Worm (Caenorhabditis elegans) whole organism, L4 larva: ENCODE measurements around the gene fbxb-7.

Experiments used
- F10B5.3 ChIP-seq: sonication (generic microtip); optimal IDR thresholded peaks from 2 replicates; lab custom pipeline; 2016; ENCODE audit warnings: mild to moderate bottlenecking, missing genetic modification characterization, missing compliant biosample characterization
- F26F4.8 ChIP-seq: fragments of 200-800 bp; sonication (Bioruptor generic); conservative IDR thresholded peaks from 2 replicates; pipeline ENCODE4 v1.3.6; 2022; ENCODE audit warnings: missing genetic modification characterization, missing compliant biosample characterization
- F37D6.2 ChIP-seq: sonication (generic microtip); optimal IDR thresholded peaks from 2 replicates; lab custom pipeline; 2016; ENCODE audit warnings: mild to moderate bottlenecking, missing genetic modification characterization, missing compliant biosample characterization
- R02D3.7 ChIP-seq: fragments of 150-350 bp; sonication (generic microtip); optimal IDR thresholded peaks from 3 replicates; lab custom pipeline; 2014; ENCODE audit warnings: missing biosample characterization, missing genetic modification characterization
- Y105C5A.15 ChIP-seq: fragments of 200-800 bp; sonication (Bioruptor generic); IDR thresholded peaks from 2 replicates; pipeline ENCODE4 v1.3.6; 2022; ENCODE audit warnings: missing genetic modification characterization, missing compliant biosample characterization
- Y5F2A.4 ChIP-seq: fragments of 200-800 bp; sonication (Bioruptor generic); optimal IDR thresholded peaks from 2 replicates; lab custom pipeline; 2018; ENCODE audit warnings: mild to moderate bottlenecking, missing genetic modification characterization, missing compliant biosample characterization
- Y75B8A.6 ChIP-seq: fragments of 200-800 bp; sonication (Bioruptor generic); IDR thresholded peaks from 2 replicates; pipeline ENCODE4 v1.3.6; 2022; ENCODE audit warnings: missing genetic modification reagents, missing genetic modification characterization, missing compliant biosample characterization
- aha-1 ChIP-seq: fragments of 150-350 bp; peaks from one replicate; lab custom pipeline; 2014; ENCODE audit warnings: missing biosample characterization, missing genetic modification characterization
- arid-1 ChIP-seq: fragments of 200-800 bp; sonication (Bioruptor generic); conservative IDR thresholded peaks from 2 replicates; pipeline ENCODE4 v1.3.6; 2022; ENCODE audit warnings: missing genetic modification reagents, missing genetic modification characterization, missing compliant biosample characterization
- attf-4 ChIP-seq: sonication (generic microtip); optimal IDR thresholded peaks from 3 replicates; lab custom pipeline; 2017; ENCODE audit warnings: missing biosample characterization, missing genetic modification characterization
- ceh-28 ChIP-seq: fragments of 150-350 bp; optimal IDR thresholded peaks from 2 replicates; lab custom pipeline; 2014; ENCODE audit warnings: missing biosample characterization, missing genetic modification reagents, missing genetic modification characterization
- ceh-32 ChIP-seq: sonication (generic microtip); optimal IDR thresholded peaks from 2 replicates; lab custom pipeline; 2016; ENCODE audit warnings: mild to moderate bottlenecking, missing genetic modification characterization, missing compliant biosample characterization; ENCODE audit not compliant: poor library complexity
- ceh-44 ChIP-seq: fragments of 200-800 bp; sonication (Bioruptor generic); IDR thresholded peaks from 2 replicates; pipeline ENCODE4 v1.3.6; 2022; ENCODE audit warnings: missing genetic modification reagents, missing genetic modification characterization, missing compliant biosample characterization
- ceh-82 ChIP-seq: sonication (generic microtip); optimal IDR thresholded peaks from 2 replicates; lab custom pipeline; 2017; ENCODE audit warnings: missing biosample characterization, missing genetic modification characterization
- cey-2 ChIP-seq: sonication (generic microtip); optimal IDR thresholded peaks from 3 replicates; lab custom pipeline; 2017; ENCODE audit warnings: missing genetic modification characterization, mild to moderate bottlenecking, missing compliant biosample characterization, antibody characterized with exemption, borderline replicate concordance; ENCODE audit not compliant: insufficient read depth
- daf-12 ChIP-seq: fragments of 150-350 bp; optimal IDR thresholded peaks from 2 replicates; lab custom pipeline; 2014; ENCODE audit warnings: missing biosample characterization, missing genetic modification reagents, missing genetic modification characterization
- dmd-6 ChIP-seq: fragments of 200-800 bp; sonication (Bioruptor generic); IDR thresholded peaks from 2 replicates; pipeline ENCODE4 v1.3.6; 2022; ENCODE audit warnings: missing genetic modification reagents, missing genetic modification characterization, missing compliant biosample characterization
- dmd-8 ChIP-seq: fragments of 200-800 bp; sonication (Bioruptor generic); IDR thresholded peaks from 2 replicates; pipeline ENCODE4 v1.3.6; 2022; ENCODE audit warnings: missing genetic modification characterization, missing compliant biosample characterization
- dpl-1 ChIP-seq: fragments of 150-350 bp; optimal IDR thresholded peaks from 2 replicates; lab custom pipeline; 2014; ENCODE audit warnings: missing biosample characterization, missing genetic modification reagents, missing genetic modification characterization
- duxl-1 ChIP-seq: sonication (generic microtip); optimal IDR thresholded peaks from 2 replicates; lab custom pipeline; 2016; ENCODE audit warnings: mild to moderate bottlenecking, missing genetic modification characterization, moderate library complexity, missing compliant biosample characterization; ENCODE audit not compliant: poor library complexity
- fos-1 ChIP-seq: fragments of 150-350 bp; optimal IDR thresholded peaks from 2 replicates; lab custom pipeline; 2014; ENCODE audit warnings: missing biosample characterization, missing genetic modification characterization
- gei-8 ChIP-seq: fragments of 200-800 bp; sonication (Bioruptor generic); optimal IDR thresholded peaks from 2 replicates; lab custom pipeline; 2018; ENCODE audit warnings: mild to moderate bottlenecking, missing genetic modification characterization, missing compliant biosample characterization
- hif-1 ChIP-seq, 2 experiments: sonication (generic microtip); optimal IDR thresholded peaks; 2 replicates each; lab custom pipeline; 2016 to 2017; ENCODE audit warnings: missing compliant biosample characterization in 2 of 2, missing genetic modification characterization in 2 of 2, missing genetic modification reagents in 2 of 2, missing genotype in 2 of 2, mild to moderate bottlenecking in 1 of 2
- hlh-11 ChIP-seq: fragments of 200-800 bp; sonication (Bioruptor generic); optimal IDR thresholded peaks from 2 replicates; lab custom pipeline; 2018; ENCODE audit warnings: mild to moderate bottlenecking, missing genetic modification characterization, missing compliant biosample characterization
- jun-1 ChIP-seq: fragments of 150-350 bp; optimal IDR thresholded peaks from 2 replicates; lab custom pipeline; 2014; ENCODE audit warnings: missing biosample characterization, missing genetic modification reagents, missing genetic modification characterization
- lin-1 ChIP-seq: fragments of 200-800 bp; sonication (Bioruptor generic); IDR thresholded peaks from 2 replicates; pipeline ENCODE4 v1.3.6; 2022; ENCODE audit warnings: missing genetic modification reagents, missing genetic modification characterization, missing compliant biosample characterization
- lin-13 ChIP-seq: fragments of 150-350 bp; optimal IDR thresholded peaks from 2 replicates; lab custom pipeline; 2014; ENCODE audit warnings: missing biosample characterization, missing genetic modification reagents, missing genetic modification characterization
- lin-15B ChIP-seq: fragments of 150-350 bp; sonication (generic microtip); optimal IDR thresholded peaks from 3 replicates; lab custom pipeline; 2014; ENCODE audit warnings: missing biosample characterization, missing genetic modification characterization
- lin-29 ChIP-seq: fragments of 200-800 bp; sonication (Bioruptor generic); IDR thresholded peaks from 2 replicates; pipeline ENCODE4 v1.3.6; 2022; ENCODE audit warnings: missing genetic modification reagents, missing genetic modification characterization, missing compliant biosample characterization
- lin-39 ChIP-seq: fragments of 150-350 bp; optimal IDR thresholded peaks from 2 replicates; lab custom pipeline; 2014; ENCODE audit warnings: missing biosample characterization, missing genetic modification reagents, missing genetic modification characterization
- madf-5 ChIP-seq, 2 experiments: fragments of 200-800 bp; sonication (Bioruptor generic); IDR thresholded peaks; 2 replicates each; pipeline ENCODE4 v1.3.6; 2022; ENCODE audit warnings: missing compliant biosample characterization in 2 of 2, missing genetic modification characterization in 2 of 2
- madf-9 ChIP-seq: fragments of 200-800 bp; sonication (Bioruptor generic); conservative IDR thresholded peaks from 2 replicates; pipeline ENCODE4 v1.3.6; 2022; ENCODE audit warnings: missing genetic modification reagents, missing genetic modification characterization, missing compliant biosample characterization
- mdl-1 ChIP-seq, 2 experiments: fragments of 150-350 bp in 1 of 2; sonication (generic microtip) in 1 of 2; optimal IDR thresholded peaks; 2 replicates each; lab custom pipeline; 2014 to 2017; ENCODE audit warnings: missing biosample characterization in 2 of 2, missing genetic modification characterization in 2 of 2
- mdt-29 ChIP-seq: fragments of 200-800 bp; sonication (Bioruptor generic); IDR thresholded peaks from 2 replicates; pipeline ENCODE4 v1.3.6; 2022; ENCODE audit warnings: missing genetic modification reagents, missing genetic modification characterization, missing compliant biosample characterization
- mep-1 ChIP-seq: fragments of 150-350 bp; sonication (generic microtip); optimal IDR thresholded peaks from 3 replicates; lab custom pipeline; 2014; ENCODE audit warnings: missing biosample characterization, missing genetic modification characterization
- mxl-3 ChIP-seq: fragments of 200-800 bp; sonication (Bioruptor generic); optimal IDR thresholded peaks from 2 replicates; lab custom pipeline; 2018; ENCODE audit warnings: mild to moderate bottlenecking, missing genetic modification characterization, missing compliant biosample characterization
- nhr-102 ChIP-seq: sonication (generic microtip); optimal IDR thresholded peaks from 2 replicates; lab custom pipeline; 2016; ENCODE audit warnings: mild to moderate bottlenecking, missing genetic modification characterization, moderate library complexity, missing compliant biosample characterization
- nhr-11 ChIP-seq: fragments of 150-350 bp; optimal IDR thresholded peaks from 2 replicates; lab custom pipeline; 2014; ENCODE audit warnings: missing biosample characterization, missing genetic modification characterization
- nhr-28 ChIP-seq: fragments of 150-350 bp; optimal IDR thresholded peaks from 2 replicates; lab custom pipeline; 2014; ENCODE audit warnings: missing biosample characterization, missing genetic modification characterization
- nhr-48 ChIP-seq: sonication (generic microtip); optimal IDR thresholded peaks from 2 replicates; lab custom pipeline; 2016; ENCODE audit warnings: mild to moderate bottlenecking, missing genetic modification characterization, missing compliant biosample characterization
- nhr-6 ChIP-seq: fragments of 150-350 bp; optimal IDR thresholded peaks from 2 replicates; lab custom pipeline; 2014; ENCODE audit warnings: missing biosample characterization, missing genetic modification characterization
- nhr-77 ChIP-seq: fragments of 150-350 bp; optimal IDR thresholded peaks from 2 replicates; lab custom pipeline; 2014; ENCODE audit warnings: missing biosample characterization, missing genetic modification characterization
- pha-4 ChIP-seq, 2 experiments: fragments of 150-350 bp in 1 of 2; fragments of 200-800 bp in 1 of 2; sonication (Bioruptor generic) in 1 of 2; IDR thresholded peaks in 1 of 2; optimal IDR thresholded peaks in 1 of 2; 2 replicates each; pipeline versions ENCODE4 v1.3.6 to Lab custom; 2014 to 2022; ENCODE audit warnings: missing genetic modification characterization in 2 of 2, missing genetic modification reagents in 2 of 2, missing biosample characterization in 1 of 2, missing compliant biosample characterization in 1 of 2
- pqm-1 ChIP-seq: sonication (generic microtip); optimal IDR thresholded peaks from 2 replicates; lab custom pipeline; 2017; ENCODE audit warnings: missing biosample characterization, missing genetic modification characterization
- saeg-2 ChIP-seq: fragments of 200-800 bp; sonication (Bioruptor generic); IDR thresholded peaks from 2 replicates; pipeline ENCODE4 v1.3.6; 2022; ENCODE audit warnings: missing genetic modification reagents, missing genetic modification characterization, missing compliant biosample characterization
- spr-1 ChIP-seq: sonication (generic microtip); optimal IDR thresholded peaks from 2 replicates; lab custom pipeline; 2016; ENCODE audit warnings: mild to moderate bottlenecking, missing genetic modification characterization, missing compliant biosample characterization
- unc-130 ChIP-seq: sonication (generic microtip); optimal IDR thresholded peaks from 2 replicates; lab custom pipeline; 2016; ENCODE audit warnings: missing genetic modification reagents, missing genetic modification characterization, missing compliant biosample characterization
- unc-39 ChIP-seq: sonication (generic microtip); optimal IDR thresholded peaks from 2 replicates; lab custom pipeline; 2017; ENCODE audit warnings: missing biosample characterization, missing genetic modification characterization
- zfp-2 ChIP-seq: sonication (generic microtip); optimal IDR thresholded peaks from 2 replicates; lab custom pipeline; 2016; ENCODE audit warnings: mild to moderate bottlenecking, missing genetic modification characterization, missing compliant biosample characterization
- zip-2 ChIP-seq: fragments of 150-350 bp; optimal IDR thresholded peaks from 2 replicates; lab custom pipeline; 2014; ENCODE audit warnings: missing biosample characterization, missing genetic modification characterization

The fbxb-7 gene

ce11 chrV:17350093-17350492 lies 27.1 kb upstream of the fbxb-7 start, which contains the start of gene lsy-27:
Gene lsy-27, minus strand, starts transcription at chrV:17350193.
- no peak for TF ChIP-seq lin-1
- TF ChIP-seq ceh-44 (GFP tag; lab: Robert Waterston, UW) = no peak
- no peak for TF ChIP-seq spr-1
- TF ChIP-seq lin-39 (tag; lab: Kevin White, UChicago) = no peak
- no peak for TF ChIP-seq mdl-1 (tag; optimal IDR thresholded peaks at IDR 0.05; lab: Kevin White, UChicago)
- TF ChIP-seq F10B5.3 = no peak
- TF ChIP-seq Y5F2A.4 = no peak
- no peak for TF ChIP-seq nhr-6 (tag; lab: Kevin White, UChicago)
- TF ChIP-seq daf-12 (tag; lab: Kevin White, UChicago) = no peak
- TF ChIP-seq lin-29 (GFP tag; lab: Robert Waterston, UW) = no peak
- TF ChIP-seq nhr-102 = no peak
- TF ChIP-seq hlh-11 (tag; lab: Kevin White, UChicago) = no peak
- TF ChIP-seq jun-1 (tag; lab: Kevin White, UChicago) = no peak
- no peak for TF ChIP-seq pha-4 (GFP tag; IDR thresholded peaks at IDR 0.05; lab: Robert Waterston, UW)
- TF ChIP-seq pha-4 (tag; optimal IDR thresholded peaks at IDR 0.05; lab: Kevin White, UChicago) = no peak
- no peak for TF ChIP-seq cey-2 (tag; lab: Kevin White, UChicago)
- no peak for TF ChIP-seq ceh-32 (tag; lab: Kevin White, UChicago)
- TF ChIP-seq lin-13 (GFP tag; lab: Kevin White, UChicago) = no peak
- no peak for TF ChIP-seq nhr-77 (tag; lab: Kevin White, UChicago)
- no peak for TF ChIP-seq R02D3.7
- no peak for TF ChIP-seq lin-15B (tag; lab: Kevin White, UChicago)

- no peak for TF ChIP-seq arid-1 (GFP tag; lab: Robert Waterston, UW)
- TF ChIP-seq aha-1 (tag; lab: Kevin White, UChicago) = peak; percentile 64
- TF ChIP-seq unc-130 = no peak
- TF ChIP-seq nhr-48 = peak; percentile 11
- no peak for TF ChIP-seq F26F4.8 (GFP tag; lab: Robert Waterston, UW)
- TF ChIP-seq duxl-1 = no peak
- TF ChIP-seq mep-1 (tag; lab: Kevin White, UChicago) = no peak
- no peak for TF ChIP-seq ceh-82
- no peak for TF ChIP-seq Y105C5A.15
- TF ChIP-seq madf-5 (GFP tag; IDR thresholded peaks at IDR 0.05; lab: Robert Waterston, UW) = no peak
- TF ChIP-seq madf-9 = no peak
- TF ChIP-seq attf-4 (tag; lab: Kevin White, UChicago) = no peak
- peak; percentile 99 for TF ChIP-seq pqm-1 (tag; lab: Kevin White, UChicago)
- no peak for TF ChIP-seq lin-39 (tag; lab: Kevin White, UChicago)
- no peak for TF ChIP-seq fos-1 (tag; lab: Kevin White, UChicago)
- TF ChIP-seq F37D6.2 (tag; lab: Kevin White, UChicago) = no peak
- TF ChIP-seq zfp-2 (tag; lab: Kevin White, UChicago) = no peak
- peak; percentile 76 for TF ChIP-seq hlh-11 (tag; lab: Kevin White, UChicago)
- peak in 1 of 2 experiments; percentile 32 for TF ChIP-seq hif-1 (tag; optimal IDR thresholded peaks at IDR 0.05; lab: Kevin White, UChicago)
- TF ChIP-seq gei-8 (GFP tag; lab: Kevin White, UChicago) = no peak
- TF ChIP-seq unc-39 (tag; lab: Kevin White, UChicago) = no peak
- TF ChIP-seq ceh-28 (tag; lab: Kevin White, UChicago) = no peak
- TF ChIP-seq nhr-11 (tag; lab: Kevin White, UChicago) = no peak
- peak; percentile 83 for TF ChIP-seq nhr-28
- TF ChIP-seq dmd-6 (GFP tag; lab: Robert Waterston, UW) = peak; percentile 43; the same call in 1 of the 2 replicates
- peak; percentile 22 for TF ChIP-seq nhr-77 (tag; lab: Kevin White, UChicago)
- no peak for TF ChIP-seq dpl-1 (GFP tag; lab: Kevin White, UChicago)
- TF ChIP-seq mdt-29 = no peak
- no peak for TF ChIP-seq zip-2 (tag; lab: Kevin White, UChicago)
- no peak for TF ChIP-seq ceh-32 (tag; lab: Kevin White, UChicago)
- no peak for TF ChIP-seq saeg-2
- TF ChIP-seq Y75B8A.6 (GFP tag; lab: Robert Waterston, UW) = no peak
- TF ChIP-seq lin-15B (tag; lab: Kevin White, UChicago) = no peak
- no peak for TF ChIP-seq dmd-8
- TF ChIP-seq lin-29 (GFP tag; lab: Robert Waterston, UW) = no peak
- no peak for TF ChIP-seq mxl-3 (GFP tag; lab: Kevin White, UChicago)
These were observed 24.3 kb upstream of the fbxb-7 start, which contains the start of the genes fbxa-134 and F47H4.2 for ce11 chrV:17352827-17353373. Gene fbxa-134, minus strand, starts transcription at chrV:17352870. Gene F47H4.2, plus strand, starts transcription at chrV:17353323.
